Fruit fly (Drosophila melanogaster) whole organism, embryonic: ENCODE data around the gene Polr3E.
A peak's percentile ranks its signal among the peaks of the same experiment; 100 is the strongest.

Experiments
- Abd-B ChIP-seq: fragments of 200-800 bp; sonication (Bioruptor generic); optimal IDR thresholded peaks from 2 replicates; lab custom pipeline; 2018; ENCODE audit warnings: missing biosample characterization, mild to moderate bottlenecking, missing genetic modification characterization, moderate library complexity
- CG10366 ChIP-seq: fragments of 200-800 bp; sonication (Bioruptor generic); IDR thresholded peaks from 2 replicates; pipeline ENCODE4 v1.3.6; 2022; ENCODE audit warnings: missing biosample characterization, missing genetic modification characterization
- CG10565 ChIP-seq: fragments of 200-800 bp; sonication (Bioruptor generic); optimal IDR thresholded peaks from 3 replicates; lab custom pipeline; 2016; ENCODE audit warnings: missing biosample characterization, mild to moderate bottlenecking, missing genetic modification characterization
- CG10654 ChIP-seq: fragments of 200-800 bp; sonication (Bioruptor generic); optimal IDR thresholded peaks from 2 replicates; lab custom pipeline; 2016; ENCODE audit warnings: missing biosample characterization, missing genetic modification characterization
- CG10979 ChIP-seq: fragments of 200-800 bp; sonication (Bioruptor generic); optimal IDR thresholded peaks from 2 replicates; lab custom pipeline; 2018; ENCODE audit warnings: missing biosample characterization, mild to moderate bottlenecking, missing genetic modification characterization, moderate library complexity
- CG11504 ChIP-seq: fragments of 200-800 bp; sonication (Bioruptor generic); optimal IDR thresholded peaks from 3 replicates; lab custom pipeline; 2019; ENCODE audit warnings: missing biosample characterization, mild to moderate bottlenecking, missing genetic modification characterization, moderate library complexity
- CG12659 ChIP-seq: fragments of 200-800 bp; sonication (Bioruptor generic); optimal IDR thresholded peaks from 3 replicates; lab custom pipeline; 2017; ENCODE audit warnings: mild to moderate bottlenecking, missing biosample characterization, missing genetic modification reagents, missing genetic modification characterization
- CG12942 ChIP-seq: fragments of 200-800 bp; sonication (Bioruptor generic); optimal IDR thresholded peaks from 3 replicates; lab custom pipeline; 2016; ENCODE audit warnings: missing biosample characterization, missing genetic modification characterization
- CG1792 ChIP-seq: fragments of 200-800 bp; sonication (Bioruptor generic); optimal IDR thresholded peaks from 2 replicates; lab custom pipeline; 2016; ENCODE audit warnings: missing biosample characterization, missing genetic modification characterization
- CG18262 ChIP-seq: fragments of 200-800 bp; optimal IDR thresholded peaks from 3 replicates; lab custom pipeline; 2019; ENCODE audit warnings: missing biosample characterization, mild to moderate bottlenecking, missing genetic modification characterization, moderate library complexity
- CG18619 ChIP-seq: fragments of 200-800 bp; sonication (Bioruptor generic); optimal IDR thresholded peaks from 3 replicates; lab custom pipeline; 2017; ENCODE audit warnings: missing biosample characterization, mild to moderate bottlenecking, missing genetic modification characterization
- CG2129 ChIP-seq: fragments of 200-800 bp; sonication (Bioruptor generic); IDR thresholded peaks from 2 replicates; pipeline ENCODE4 v1.3.6; 2022; ENCODE audit warnings: missing biosample characterization, missing genetic modification characterization; ENCODE audit not compliant: partially characterized antibody
- CG2889 ChIP-seq: fragments of 200-800 bp; sonication (Bioruptor generic); IDR thresholded peaks from 3 replicates; pipeline ENCODE4 v1.3.6; 2022; ENCODE audit warnings: missing biosample characterization, missing genetic modification characterization
- CG32772 ChIP-seq: fragments of 200-800 bp; sonication (Bioruptor generic); IDR thresholded peaks from 2 replicates; pipeline ENCODE4 v1.3.6; 2022; ENCODE audit warnings: missing biosample characterization, missing genetic modification characterization
- CG33557 ChIP-seq: fragments of 200-800 bp; sonication (Bioruptor generic); optimal IDR thresholded peaks from 2 replicates; lab custom pipeline; 2019; ENCODE audit warnings: missing biosample characterization, mild to moderate bottlenecking, missing genetic modification characterization, moderate library complexity
- CG4328 ChIP-seq: fragments of 200-800 bp; sonication (Bioruptor generic); optimal IDR thresholded peaks from 3 replicates; lab custom pipeline; 2017; ENCODE audit warnings: missing biosample characterization, missing genetic modification reagents, missing genetic modification characterization
- CG5180 ChIP-seq: fragments of 200-800 bp; sonication (Bioruptor generic); optimal IDR thresholded peaks from 3 replicates; lab custom pipeline; 2017; ENCODE audit warnings: missing biosample characterization, missing genetic modification characterization, mild to moderate bottlenecking, moderate library complexity, missing genetic modification reagents
- CG6654 ChIP-seq: fragments of 200-800 bp; sonication (Bioruptor generic); optimal IDR thresholded peaks from 2 replicates; lab custom pipeline; 2017; ENCODE audit warnings: missing biosample characterization, mild to moderate bottlenecking, missing genetic modification characterization
- CG7271 ChIP-seq: fragments of 200-800 bp; sonication (Bioruptor generic); optimal IDR thresholded peaks from 2 replicates; lab custom pipeline; 2018; ENCODE audit warnings: missing biosample characterization, mild to moderate bottlenecking, missing genetic modification characterization, moderate library complexity
- CG8281 ChIP-seq: fragments of 200-800 bp; sonication (Bioruptor generic); optimal IDR thresholded peaks from 2 replicates; lab custom pipeline; 2018; ENCODE audit warnings: missing biosample characterization, mild to moderate bottlenecking, missing genetic modification characterization, moderate library complexity
- CHES-1-like ChIP-seq: fragments of 200-800 bp; sonication (Bioruptor generic); optimal IDR thresholded peaks from 2 replicates; lab custom pipeline; 2016; ENCODE audit warnings: missing biosample characterization, missing genetic modification characterization
- D ChIP-seq, 2 experiments: fragments of 200-800 bp in 1 of 2; fragments of >200 bp in 1 of 2; sonication (Bioruptor generic) in 1 of 2; optimal IDR thresholded peaks; 2 replicates in 1 of 2; 3 replicates in 1 of 2; lab custom pipeline; 2017; ENCODE audit warnings: mild to moderate bottlenecking in 1 of 2, missing biosample characterization in 1 of 2, missing genetic modification characterization in 1 of 2, missing genetic modification reagents in 1 of 2
- Dbx ChIP-seq: fragments of 200-800 bp; sonication (Bioruptor generic); IDR thresholded peaks from 3 replicates; pipeline ENCODE4 v1.3.6; 2022; ENCODE audit warnings: missing biosample characterization, missing genetic modification characterization
- Doc3 ChIP-seq: fragments of 200-800 bp; sonication (Bioruptor generic); IDR thresholded peaks from 3 replicates; pipeline ENCODE4 v1.3.6; 2022; ENCODE audit warnings: missing biosample characterization, missing genetic modification characterization; ENCODE audit not compliant: partially characterized antibody
- Dp ChIP-seq: fragments of 200-800 bp; sonication (Bioruptor generic); optimal IDR thresholded peaks from 2 replicates; lab custom pipeline; 2018; ENCODE audit warnings: missing biosample characterization, mild to moderate bottlenecking, missing genetic modification characterization, moderate library complexity
- Ets97D ChIP-seq: fragments of 200-800 bp; sonication (Bioruptor generic); optimal IDR thresholded peaks from 3 replicates; lab custom pipeline; 2016; ENCODE audit warnings: missing biosample characterization, missing genetic modification characterization
- Lim3 ChIP-seq: fragments of 200-800 bp; sonication (Bioruptor generic); IDR thresholded peaks from 2 replicates; pipeline ENCODE4 v1.3.6; 2022; ENCODE audit warnings: missing biosample characterization, missing genetic modification characterization
- Pdp1 ChIP-seq, 2 experiments: fragments of 200-800 bp; sonication (Bioruptor generic); optimal IDR thresholded peaks; 3 replicates each; lab custom pipeline; 2016; ENCODE audit warnings: missing biosample characterization in 2 of 2, missing genetic modification characterization in 2 of 2, mild to moderate bottlenecking in 1 of 2, moderate library complexity in 1 of 2
- Side ChIP-seq: fragments of 200-800 bp; sonication (Bioruptor generic); optimal IDR thresholded peaks from 2 replicates; lab custom pipeline; 2016; ENCODE audit warnings: missing biosample characterization, missing genetic modification characterization
- TFAM ChIP-seq: fragments of 200-800 bp; sonication (Bioruptor generic); optimal IDR thresholded peaks from 2 replicates; lab custom pipeline; 2017; ENCODE audit warnings: missing biosample characterization, missing genetic modification characterization, inconsistent platforms
- Xbp1 ChIP-seq: fragments of 200-800 bp; sonication (Bioruptor generic); optimal IDR thresholded peaks from 3 replicates; lab custom pipeline; 2016; ENCODE audit warnings: missing biosample characterization, mild to moderate bottlenecking, missing genetic modification characterization
- ap ChIP-seq: fragments of 200-800 bp; sonication (Bioruptor generic); IDR thresholded peaks from 2 replicates; pipeline ENCODE4 v1.3.6; 2022; ENCODE audit warnings: missing biosample characterization, missing genetic modification characterization
- bsh ChIP-seq, 2 experiments: fragments of 200-800 bp; sonication (Bioruptor generic); optimal IDR thresholded peaks; 2 replicates each; lab custom pipeline; 2017 to 2018; ENCODE audit warnings: mild to moderate bottlenecking in 2 of 2, missing biosample characterization in 2 of 2, missing genetic modification characterization in 2 of 2, moderate library complexity in 1 of 2
- cato ChIP-seq: fragments of 200-800 bp; sonication (Bioruptor generic); optimal IDR thresholded peaks from 2 replicates; lab custom pipeline; 2016; ENCODE audit warnings: missing biosample characterization, missing genetic modification characterization, borderline replicate concordance
- chm ChIP-seq: fragments of 200-800 bp; sonication (Bioruptor generic); IDR thresholded peaks from 2 replicates; pipeline ENCODE4 v1.3.6; 2022; ENCODE audit warnings: missing biosample characterization, missing genetic modification characterization
- corto ChIP-seq: fragments of 200-800 bp; sonication (Bioruptor generic); optimal IDR thresholded peaks from 2 replicates; lab custom pipeline; 2016; ENCODE audit warnings: missing biosample characterization, mild to moderate bottlenecking, missing genetic modification characterization, moderate library complexity
- crol ChIP-seq: fragments of 200-800 bp; sonication (Bioruptor generic); IDR thresholded peaks from 2 replicates; pipeline ENCODE4 v1.3.6; 2022; ENCODE audit warnings: missing biosample characterization, missing genetic modification characterization
- dati ChIP-seq: fragments of 200-800 bp; sonication (Bioruptor generic); IDR thresholded peaks from 2 replicates; pipeline ENCODE4 v1.3.6; 2022; ENCODE audit warnings: missing biosample characterization, missing genetic modification characterization
- dysf ChIP-seq: fragments of 200-800 bp; sonication (Bioruptor generic); IDR thresholded peaks from 3 replicates; pipeline ENCODE4 v1.3.6; 2022; ENCODE audit warnings: missing biosample characterization, missing genetic modification characterization
- gcm ChIP-seq: fragments of 200-800 bp; sonication (Bioruptor generic); optimal IDR thresholded peaks from 2 replicates; lab custom pipeline; 2019; ENCODE audit warnings: missing biosample characterization, mild to moderate bottlenecking, missing genetic modification characterization, moderate library complexity
- ham ChIP-seq: fragments of 200-800 bp; sonication (Bioruptor generic); IDR thresholded peaks from 2 replicates; pipeline ENCODE4 v1.3.6; 2022; ENCODE audit warnings: missing biosample characterization, missing genetic modification characterization
- hbn ChIP-seq: fragments of 200-800 bp; sonication (Bioruptor generic); IDR thresholded peaks from 2 replicates; pipeline ENCODE4 v1.3.6; 2022; ENCODE audit warnings: missing biosample characterization, missing genetic modification characterization; ENCODE audit not compliant: partially characterized antibody
- lola ChIP-seq, 3 experiments: fragments of >200 bp in 2 of 3; fragments of 200-800 bp in 1 of 3; sonication (Bioruptor generic) in 1 of 3; optimal IDR thresholded peaks; 2 replicates each; lab custom pipeline; 2017 to 2019; ENCODE audit warnings: missing biosample characterization in 3 of 3, missing genetic modification characterization in 3 of 3, mild to moderate bottlenecking in 1 of 3, moderate library complexity in 1 of 3
- ssp ChIP-seq: fragments of 200-800 bp; sonication (Bioruptor generic); IDR thresholded peaks from 2 replicates; pipeline ENCODE4 v1.3.6; 2022; ENCODE audit warnings: missing biosample characterization, missing genetic modification characterization
- sug ChIP-seq: fragments of 200-800 bp; optimal IDR thresholded peaks from 2 replicates; lab custom pipeline; 2019; ENCODE audit warnings: missing biosample characterization, mild to moderate bottlenecking, missing genetic modification characterization, moderate library complexity
- tio ChIP-seq: fragments of 200-800 bp; sonication (Bioruptor generic); optimal IDR thresholded peaks from 2 replicates; lab custom pipeline; 2017; ENCODE audit warnings: missing biosample characterization, missing genetic modification characterization, inconsistent platforms
- wdn ChIP-seq: fragments of 200-800 bp; sonication (Bioruptor generic); IDR thresholded peaks from 2 replicates; pipeline ENCODE4 v1.3.6; 2022; ENCODE audit warnings: missing biosample characterization, missing genetic modification characterization
- zen2 ChIP-seq: fragments of 200-800 bp; sonication (Bioruptor generic); IDR thresholded peaks from 3 replicates; pipeline ENCODE4 v1.3.6; 2022; ENCODE audit warnings: missing biosample characterization, missing genetic modification characterization; ENCODE audit not compliant: partially characterized antibody

Gene Polr3E

DNA sequence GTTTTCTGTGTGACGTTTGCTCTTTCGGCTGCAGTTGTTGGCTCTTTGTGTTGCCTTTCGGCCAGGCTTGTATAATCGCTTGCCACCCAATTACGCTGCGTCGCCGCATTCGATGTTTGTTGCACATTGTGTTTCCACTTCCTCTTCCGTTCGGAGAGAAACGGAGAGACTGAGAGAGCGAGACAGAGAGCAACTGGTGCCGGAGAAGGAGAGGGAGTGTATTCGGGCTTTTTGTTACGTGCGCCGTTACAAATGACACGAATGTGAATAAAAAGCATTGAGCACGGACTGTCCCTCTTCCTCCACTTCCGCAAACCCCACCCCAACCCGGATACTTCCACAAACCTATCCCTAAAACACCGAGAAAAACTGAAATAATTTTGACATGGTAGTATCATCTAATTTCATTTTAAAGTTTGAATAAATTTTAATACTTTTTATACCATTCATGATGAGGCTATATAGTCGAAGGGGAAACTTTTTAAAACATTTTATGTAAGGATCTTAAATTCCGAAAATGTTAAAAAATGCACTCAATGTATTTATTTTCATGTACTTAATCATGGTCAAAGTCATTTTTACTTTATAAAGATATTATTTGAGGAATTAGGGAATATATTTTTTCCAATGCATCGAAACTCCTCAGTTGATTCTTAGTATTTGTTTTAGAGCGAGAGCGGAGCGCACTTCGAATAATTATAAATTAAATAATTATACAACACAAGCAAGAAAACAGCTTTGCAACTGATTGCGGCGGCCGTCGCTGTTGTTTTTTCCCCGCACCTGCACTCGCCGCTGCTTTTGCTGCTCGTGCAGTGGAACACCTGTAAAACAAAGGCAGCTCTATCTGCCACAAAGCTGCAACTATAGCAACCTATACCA lies 28.8 kb downstream of the Polr3E start (continued):
- TF ChIP-seq bsh (GFP tag; optimal IDR thresholded peaks at IDR 0.05; lab: Kevin White, UChicago) (peak in 1 of 2 experiments; percentile 45), Abd-B (GFP tag; lab: Kevin White, UChicago) (no peak), CG8281 (tag; lab: Kevin White, UChicago) (no peak), CG12942 (GFP tag; lab: Kevin White, UChicago) (no peak), tio (GFP tag; lab: Kevin White, UChicago) (no peak), CG7271 (no peak), corto (no peak), Dbx (GFP tag; lab: Robert Waterston, UW) (no peak), chm (GFP tag; lab: Robert Waterston, UW) (no peak), CG12659 (GFP tag; lab: Kevin White, UChicago) (no peak), Side (GFP tag; lab: Kevin White, UChicago) (no peak), CG4328 (GFP tag; lab: Kevin White, UChicago) (no peak), lola (GFP tag; optimal IDR thresholded peaks at IDR 0.05; lab: Kevin White, UChicago) (peak in 1 of 3 experiments; percentile 20), CG2889 (GFP tag; lab: Robert Waterston, UW) (no peak), CG2129 (no peak), CG18262 (tag; lab: Kevin White, UChicago) (peak; percentile 61), cato (no peak), CG11504 (tag; lab: Kevin White, UChicago) (peak; percentile 57), CG10654 (GFP tag; lab: Kevin White, UChicago) (no peak), hbn (no peak), Xbp1 (GFP tag; lab: Kevin White, UChicago) (no peak), CG1792 (GFP tag; lab: Kevin White, UChicago) (no peak), dysf (GFP tag; lab: Robert Waterston, UW) (no peak), ap (GFP tag; lab: Robert Waterston, UW) (no peak), CG5180 (GFP tag; lab: Kevin White, UChicago) (no peak), crol (GFP tag; lab: Robert Waterston, UW) (peak; percentile 67), CHES-1-like (no peak), CG18619 (GFP tag; lab: Kevin White, UChicago) (no peak), wdn (GFP tag; lab: Robert Waterston, UW) (no peak), D (optimal IDR thresholded peaks at IDR 0.05; lab: Kevin White, UChicago) (no peak), D (GFP tag; optimal IDR thresholded peaks at IDR 0.05; lab: Kevin White, UChicago) (peak; percentile 32), ham (no peak), Dp (GFP tag; lab: Kevin White, UChicago) (no peak), Lim3 (GFP tag; lab: Robert Waterston, UW) (no peak), TFAM (GFP tag; lab: Kevin White, UChicago) (no peak), ssp (GFP tag; lab: Robert Waterston, UW) (no peak), gcm (GFP tag; lab: Kevin White, UChicago) (no peak), dati (GFP tag; lab: Robert Waterston, UW) (no peak), CG10366 (GFP tag; lab: Robert Waterston, UW) (no peak), sug (tag; lab: Kevin White, UChicago) (no peak), CG10565 (GFP tag; lab: Kevin White, UChicago) (no peak), Doc3 (GFP tag; lab: Robert Waterston, UW) (no peak), CG10979 (tag; lab: Kevin White, UChicago) (peak; percentile 41), Ets97D (GFP tag; lab: Kevin White, UChicago) (no peak), CG33557 (GFP tag; lab: Kevin White, UChicago) (no peak), CG32772 (no peak), zen2 (GFP tag; lab: Robert Waterston, UW) (no peak), Pdp1 (GFP tag; optimal IDR thresholded peaks at IDR 0.05; lab: Kevin White, UChicago) (peak in 1 of 2 experiments; percentile 64), CG6654 (no peak)
